Worm (Caenorhabditis elegans): Measurements from ENCODE around the gene T22D1.5.

DNA sequence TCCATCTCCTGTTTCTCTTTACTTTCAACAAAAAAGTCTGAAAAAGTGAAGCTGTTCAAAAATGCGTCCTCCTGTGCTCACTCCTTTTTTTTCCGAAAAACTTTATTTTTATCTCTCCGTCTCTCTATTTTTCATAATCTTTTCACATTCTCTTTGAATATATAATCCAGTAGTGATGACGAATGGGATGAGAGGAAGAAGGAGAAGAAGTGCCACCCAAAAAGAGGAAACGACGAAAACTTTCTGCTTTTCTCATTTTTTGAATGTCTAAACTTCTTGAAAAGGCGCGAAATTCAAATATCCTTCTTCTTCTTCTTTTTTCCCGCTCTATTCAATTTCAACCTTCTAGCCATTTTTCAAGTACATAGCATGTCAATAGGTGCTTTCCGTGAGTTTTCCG, 50.9 kb downstream of the T22D1.5 start:
- TF ChIP-seq pha-4 (tag; optimal IDR thresholded peaks at IDR 0.05) (no peak), elt-3 (tag; optimal IDR thresholded peaks at IDR 0.05) (no peak)
